Worm (Caenorhabditis elegans): ENCODE results near the gene nphp-4.
A peak's percentile ranks its signal among the peaks of the same experiment; 100 is the strongest.

The nphp-4 gene

ce11 chrV:11829282-11829681 lies 14.2 kb downstream of the nphp-4 start, which contains the start of gene col-158:
col-158 (plus strand) TSS chrV:11829582.
- no peak for TF ChIP-seq pqm-1 (tag; optimal IDR thresholded peaks at IDR 0.05)

DNA sequence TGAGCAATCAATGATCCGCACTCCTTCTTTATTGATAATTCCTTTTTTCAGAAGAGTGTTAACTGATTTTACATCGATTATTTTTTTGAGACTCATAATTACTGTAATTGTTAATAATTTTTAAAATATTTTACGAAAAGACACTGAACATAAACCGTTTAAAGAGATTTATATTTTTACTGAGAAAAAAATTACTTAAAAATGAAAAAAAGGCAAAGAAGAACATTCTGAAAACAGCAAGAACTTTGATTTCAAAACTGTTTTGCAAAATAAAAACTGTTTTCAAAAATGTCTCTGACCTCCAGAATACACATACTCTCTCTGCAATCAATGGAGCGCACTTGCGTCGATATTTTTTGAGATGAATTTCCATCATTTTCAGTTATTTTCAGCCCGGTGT lies 16.6 kb downstream of the nphp-4 start, which contains the start of the genes mpst-1 and D2023.6:
mpst-1 (minus strand) TSS at position 101 of the 400 bp plus-strand sequence.
D2023.6 (plus strand) TSS at position 388 of the 400 bp plus-strand sequence.
- TF ChIP-seq dmd-4 (tag; optimal IDR thresholded peaks at IDR 0.05; ENCODE audit: borderline replicate concordance): no peak
- TF ChIP-seq hlh-30 (tag; optimal IDR thresholded peaks at IDR 0.05; ENCODE audit: insufficient read depth): no peak
- no peak for TF ChIP-seq ceh-34 (tag; optimal IDR thresholded peaks at IDR 0.05)

DNA sequence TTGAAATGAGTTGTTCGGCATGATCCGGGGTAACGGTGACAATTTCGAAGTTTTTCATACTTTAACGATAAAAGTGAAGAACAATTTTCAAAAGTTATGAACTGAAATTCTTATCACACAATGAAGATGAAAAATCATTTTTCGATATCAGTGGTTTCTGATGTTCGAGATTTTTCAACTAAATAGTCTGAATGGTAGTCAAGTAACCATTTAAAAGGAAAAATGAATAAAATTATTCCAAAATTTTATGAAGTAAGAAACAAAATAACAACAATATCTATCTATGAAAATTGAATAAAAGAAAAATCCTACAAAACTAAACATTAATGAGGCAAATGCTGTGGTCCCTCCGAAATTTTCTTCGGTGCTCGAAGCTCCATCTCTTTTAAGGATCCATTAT lies 17.9 kb downstream of the nphp-4 start, which contains the start of gene D2023.4:
D2023.4 (minus strand) TSS at position 101 of the 400 bp plus-strand sequence.
- TF ChIP-seq tbx-7 (tag; optimal IDR thresholded peaks at IDR 0.05) (no peak), F13H6.1 (tag; optimal IDR thresholded peaks at IDR 0.05) (no peak), sdc-2 (tag; optimal IDR thresholded peaks at IDR 0.05) (no peak), ceh-14 (tag; optimal IDR thresholded peaks at IDR 0.05) (no peak), elt-4 (tag; optimal IDR thresholded peaks at IDR 0.05) (no peak), rnt-1 (tag; optimal IDR thresholded peaks at IDR 0.05) (no peak), unc-42 (tag; optimal IDR thresholded peaks at IDR 0.05) (no peak), mec-3 (tag; optimal IDR thresholded peaks at IDR 0.05; ENCODE audit: borderline replicate concordance) (no peak), fkh-10 (GFP tag; optimal IDR thresholded peaks at IDR 0.05) (no peak), odd-2 (tag; optimal IDR thresholded peaks at IDR 0.05) (no peak), unc-3 (GFP tag; conservative IDR thresholded peaks at IDR 0.05) (no peak), unc-3 (tag; optimal IDR thresholded peaks at IDR 0.05) (no peak), sox-4 (tag; optimal IDR thresholded peaks at IDR 0.05) (no peak), ceh-9 (tag; optimal IDR thresholded peaks at IDR 0.05) (no peak), nhr-232 (tag; optimal IDR thresholded peaks at IDR 0.05) (no peak), ztf-16 (tag; optimal IDR thresholded peaks at IDR 0.05) (no peak), sox-2 (GFP tag; IDR thresholded peaks at IDR 0.05) (no peak), lin-11 (tag; optimal IDR thresholded peaks at IDR 0.05) (no peak), pqm-1 (tag; optimal IDR thresholded peaks at IDR 0.05) (no peak), ttx-3 (tag; optimal IDR thresholded peaks at IDR 0.05) (no peak)

DNA sequence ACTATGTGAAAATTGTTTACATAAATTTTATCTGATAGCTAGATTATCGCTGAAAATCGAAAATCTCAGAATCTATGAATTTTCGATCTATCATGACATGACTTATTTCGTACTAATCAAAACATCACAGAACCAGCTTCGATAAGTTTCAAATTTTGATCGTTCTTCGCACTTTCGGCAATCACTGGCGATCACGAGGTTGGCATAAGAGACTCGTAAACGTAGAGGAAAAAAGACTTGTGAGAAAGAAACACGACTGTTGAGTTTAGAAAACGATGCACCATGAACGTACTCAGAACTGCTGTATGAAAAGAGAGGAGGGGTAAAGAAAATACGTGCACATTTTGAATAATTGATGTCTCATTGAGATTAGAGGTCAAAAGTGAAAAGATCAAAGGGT lies 19.6 kb downstream of the nphp-4 start:
- TF ChIP-seq hlh-30 (tag; optimal IDR thresholded peaks at IDR 0.05; ENCODE audit: insufficient read depth): peak; percentile 11
- no peak for TF ChIP-seq pros-1 (tag; optimal IDR thresholded peaks at IDR 0.05)
- no peak for TF ChIP-seq pat-9 (tag; optimal IDR thresholded peaks at IDR 0.05)
- TF ChIP-seq sox-2 (GFP tag; IDR thresholded peaks at IDR 0.05): no peak
- TF ChIP-seq elt-2 (tag; optimal IDR thresholded peaks at IDR 0.05): no peak
- TF ChIP-seq dve-1 (tag; optimal IDR thresholded peaks at IDR 0.05): no peak
- peak; percentile 54 for TF ChIP-seq ceh-18 (tag; optimal IDR thresholded peaks at IDR 0.05)
- no peak for TF ChIP-seq dmd-4 (tag; optimal IDR thresholded peaks at IDR 0.05; ENCODE audit: borderline replicate concordance)
- TF ChIP-seq unc-55 (GFP tag; optimal IDR thresholded peaks at IDR 0.05): peak; percentile 33

ce11 chrV:11823125-11823833 lies 20.2 kb downstream of the nphp-4 start:
- TF ChIP-seq nfya-1 (tag; optimal IDR thresholded peaks at IDR 0.05) (peak; percentile 36), elt-2 (tag; optimal IDR thresholded peaks at IDR 0.05) (peak; percentile 39)

DNA sequence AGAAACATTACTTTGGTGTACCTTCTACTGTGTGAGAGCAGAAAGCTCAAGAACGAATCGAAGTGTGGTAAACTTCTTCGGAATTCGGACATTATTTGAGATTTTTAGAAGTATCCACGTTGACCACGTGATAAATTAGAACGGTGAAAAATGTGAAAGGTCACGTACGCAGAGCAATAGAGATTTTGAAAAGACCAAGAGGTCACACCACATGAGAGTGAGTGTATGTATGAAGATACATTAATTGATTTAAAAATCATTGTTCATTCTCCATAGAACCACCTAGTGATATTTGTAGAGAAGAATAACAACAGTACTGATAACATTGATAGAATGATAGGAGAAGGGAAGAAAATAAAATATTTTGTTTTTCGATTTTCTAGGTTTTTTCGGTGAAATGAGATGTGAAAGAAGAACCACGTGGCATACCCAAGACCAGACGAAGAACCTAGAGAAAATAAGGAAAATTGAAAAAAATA lies 21.0 kb downstream of the nphp-4 start, which contains the start of gene pyc-1:
pyc-1 (minus strand) TSS at position 69 of the 479 bp plus-strand sequence.
- no peak for TF ChIP-seq sox-4 (tag; optimal IDR thresholded peaks at IDR 0.05)
- no peak for TF ChIP-seq T23F11.4 (GFP tag; optimal IDR thresholded peaks at IDR 0.05)
- no peak for TF ChIP-seq tbx-2 (tag; optimal IDR thresholded peaks at IDR 0.05)
- no peak for TF ChIP-seq ceh-34 (tag; optimal IDR thresholded peaks at IDR 0.05)
- TF ChIP-seq odd-2 (tag; optimal IDR thresholded peaks at IDR 0.05): no peak
- TF ChIP-seq hlh-8 (tag; optimal IDR thresholded peaks at IDR 0.05): no peak
- no peak for TF ChIP-seq C38D4.7 (GFP tag; optimal IDR thresholded peaks at IDR 0.05)
- TF ChIP-seq che-1 (tag; optimal IDR thresholded peaks at IDR 0.05): no peak
- no peak for TF ChIP-seq unc-42 (tag; optimal IDR thresholded peaks at IDR 0.05)
- TF ChIP-seq fkh-10 (GFP tag; optimal IDR thresholded peaks at IDR 0.05): no peak
- no peak for TF ChIP-seq ceh-22 (tag; optimal IDR thresholded peaks at IDR 0.05)
- no peak for TF ChIP-seq Y22D7AL.16 (tag; optimal IDR thresholded peaks at IDR 0.05)
- no peak for TF ChIP-seq nhr-11 (tag; optimal IDR thresholded peaks at IDR 0.05)
- TF ChIP-seq ref-2 (tag; optimal IDR thresholded peaks at IDR 0.05): no peak
- no peak for TF ChIP-seq unc-55 (GFP tag; optimal IDR thresholded peaks at IDR 0.05)
- no peak for TF ChIP-seq ttx-3 (tag; optimal IDR thresholded peaks at IDR 0.05)
- TF ChIP-seq elt-2 (tag; optimal IDR thresholded peaks at IDR 0.05): no peak
- no peak for TF ChIP-seq K09A11.1 (tag; optimal IDR thresholded peaks at IDR 0.05; ENCODE audit: insufficient read depth)
